Fruit fly (Drosophila melanogaster) whole organism, embryonic: ENCODE data around the gene CNMa.
A peak's percentile ranks its signal among the peaks of the same experiment; 100 is the strongest.

Source experiments
- Aef1 ChIP-seq: fragments of 200-800 bp; sonication (Bioruptor generic); IDR thresholded peaks from 3 replicates; pipeline ENCODE4 v1.3.6; 2022; ENCODE audit warnings: missing biosample characterization, missing genetic modification characterization
- Asciz ChIP-seq: fragments of 200-800 bp; sonication (Bioruptor generic); optimal IDR thresholded peaks from 2 replicates; lab custom pipeline; 2017; ENCODE audit warnings: missing biosample characterization, mild to moderate bottlenecking, missing genetic modification characterization, missing genetic modification reagents
- Atf6 ChIP-seq: fragments of 200-800 bp; sonication (Bioruptor generic); IDR thresholded peaks from 2 replicates; pipeline ENCODE4 v1.3.6; 2022; ENCODE audit warnings: missing biosample characterization, missing genetic modification characterization
- B-H1 ChIP-seq: fragments of 200-800 bp; sonication (Bioruptor generic); IDR thresholded peaks from 3 replicates; pipeline ENCODE4 v1.3.6; 2022; ENCODE audit warnings: missing biosample characterization, missing genetic modification characterization
- BEAF-32 ChIP-seq: fragments of 200-800 bp; sonication (Bioruptor generic); optimal IDR thresholded peaks from 3 replicates; lab custom pipeline; 2017; ENCODE audit warnings: missing biosample characterization, missing genetic modification characterization, mild to moderate bottlenecking, moderate library complexity, missing genetic modification reagents
- Bdp1 ChIP-seq: fragments of 200-800 bp; sonication (Bioruptor generic); optimal IDR thresholded peaks from 3 replicates; lab custom pipeline; 2016; ENCODE audit warnings: missing biosample characterization, missing genetic modification characterization
- Blimp-1 ChIP-seq: fragments of 200-800 bp; sonication (Bioruptor generic); optimal IDR thresholded peaks from 3 replicates; lab custom pipeline; 2018; ENCODE audit warnings: missing biosample characterization, missing genetic modification characterization, mild to moderate bottlenecking, moderate library complexity, missing genetic modification reagents
- CG10147 ChIP-seq: fragments of 200-800 bp; sonication (Bioruptor generic); optimal IDR thresholded peaks from 2 replicates; lab custom pipeline; 2019; ENCODE audit warnings: missing biosample characterization, mild to moderate bottlenecking, missing genetic modification characterization, moderate library complexity
- CG1024 ChIP-seq: fragments of 200-800 bp; sonication (Bioruptor generic); IDR thresholded peaks from 2 replicates; pipeline ENCODE4 v1.3.6; 2022; ENCODE audit warnings: missing biosample characterization, missing genetic modification characterization
- CG10959 ChIP-seq: fragments of 200-800 bp; sonication (Bioruptor generic); IDR thresholded peaks from 2 replicates; pipeline ENCODE4 v1.3.6; 2022; ENCODE audit warnings: missing biosample characterization, missing genetic modification characterization
- CG11504 ChIP-seq: fragments of 200-800 bp; sonication (Bioruptor generic); optimal IDR thresholded peaks from 3 replicates; lab custom pipeline; 2019; ENCODE audit warnings: missing biosample characterization, mild to moderate bottlenecking, missing genetic modification characterization, moderate library complexity
- CG12104 ChIP-seq: fragments of 200-800 bp; sonication (Bioruptor generic); optimal IDR thresholded peaks from 3 replicates; lab custom pipeline; 2016; ENCODE audit warnings: missing biosample characterization, missing genetic modification characterization
- CG15269 ChIP-seq: fragments of 200-800 bp; sonication (Bioruptor generic); optimal IDR thresholded peaks from 2 replicates; lab custom pipeline; 2018; ENCODE audit warnings: missing biosample characterization, mild to moderate bottlenecking, missing genetic modification characterization, moderate library complexity
- CG15601 ChIP-seq: fragments of 200-800 bp; sonication (Bioruptor generic); optimal IDR thresholded peaks from 3 replicates; lab custom pipeline; 2019; ENCODE audit warnings: missing biosample characterization, mild to moderate bottlenecking, missing genetic modification characterization, moderate library complexity
- CG1602 ChIP-seq: fragments of 200-800 bp; sonication (Bioruptor generic); optimal IDR thresholded peaks from 3 replicates; lab custom pipeline; 2016; ENCODE audit warnings: missing biosample characterization, missing genetic modification characterization
- CG16779 ChIP-seq: fragments of 200-800 bp; sonication (Bioruptor generic); IDR thresholded peaks from 2 replicates; pipeline ENCODE4 v1.3.6; 2022; ENCODE audit warnings: missing biosample characterization, missing genetic modification characterization
- CG17186 ChIP-seq: fragments of 200-800 bp; sonication (Bioruptor generic); optimal IDR thresholded peaks from 3 replicates; lab custom pipeline; 2017; ENCODE audit warnings: missing biosample characterization, missing genetic modification reagents, missing genetic modification characterization
- CG2120 ChIP-seq: fragments of 200-800 bp; sonication (Bioruptor generic); optimal IDR thresholded peaks from 3 replicates; lab custom pipeline; 2016; ENCODE audit warnings: missing biosample characterization, missing genetic modification characterization
- CG2202 ChIP-seq: fragments of 200-800 bp; sonication (Bioruptor generic); optimal IDR thresholded peaks from 2 replicates; lab custom pipeline; 2018; ENCODE audit warnings: missing biosample characterization, mild to moderate bottlenecking, missing genetic modification characterization
- CG30403 ChIP-seq: fragments of 200-800 bp; sonication (Bioruptor generic); optimal IDR thresholded peaks from 3 replicates; lab custom pipeline; 2016; ENCODE audit warnings: missing biosample characterization, missing genetic modification characterization
- CG5180 ChIP-seq: fragments of 200-800 bp; sonication (Bioruptor generic); optimal IDR thresholded peaks from 3 replicates; lab custom pipeline; 2017; ENCODE audit warnings: missing biosample characterization, missing genetic modification characterization, mild to moderate bottlenecking, moderate library complexity, missing genetic modification reagents
- CG6765 ChIP-seq: fragments of 200-800 bp; sonication (Bioruptor generic); optimal IDR thresholded peaks from 3 replicates; lab custom pipeline; 2017; ENCODE audit warnings: missing biosample characterization, mild to moderate bottlenecking, missing genetic modification characterization
- CG7786 ChIP-seq: fragments of 200-800 bp; sonication (Bioruptor generic); optimal IDR thresholded peaks from 2 replicates; lab custom pipeline; 2016; ENCODE audit warnings: missing biosample characterization, missing genetic modification characterization
- CTCF ChIP-seq: fragments of 200-800 bp; sonication (Bioruptor generic); optimal IDR thresholded peaks from 2 replicates; lab custom pipeline; 2017; ENCODE audit warnings: missing biosample characterization, mild to moderate bottlenecking, missing genetic modification characterization, moderate library complexity
- Dek ChIP-seq: fragments of 200-800 bp; sonication (Bioruptor generic); optimal IDR thresholded peaks from 3 replicates; lab custom pipeline; 2019; ENCODE audit warnings: missing biosample characterization, mild to moderate bottlenecking, missing genetic modification characterization, moderate library complexity
- Dfd ChIP-seq, 2 experiments: fragments of >200 bp; optimal IDR thresholded peaks; 2 replicates each; lab custom pipeline; 2017; ENCODE audit warnings: missing biosample characterization in 2 of 2, missing genetic modification characterization in 2 of 2
- Dll ChIP-seq: fragments of 200-800 bp; sonication (Bioruptor generic); IDR thresholded peaks from 4 replicates; pipeline ENCODE4 v1.3.6; 2022; ENCODE audit warnings: missing biosample characterization, missing genetic modification characterization; ENCODE audit not compliant: partially characterized antibody
- GATAe ChIP-seq: fragments of 200-800 bp; sonication (Bioruptor generic); conservative IDR thresholded peaks from 2 replicates; pipeline ENCODE4 v1.3.6; 2022; ENCODE audit warnings: missing biosample characterization, missing genetic modification characterization
- Gug ChIP-seq: fragments of 200-800 bp; sonication (Bioruptor generic); IDR thresholded peaks from 4 replicates; pipeline ENCODE4 v1.3.6; 2022; ENCODE audit warnings: missing biosample characterization, missing genetic modification characterization
- HHEX ChIP-seq: fragments of 200-800 bp; sonication (Bioruptor generic); optimal IDR thresholded peaks from 3 replicates; lab custom pipeline; 2017; ENCODE audit warnings: missing biosample characterization, mild to moderate bottlenecking, missing genetic modification characterization, missing genetic modification reagents
- HLH4C ChIP-seq: fragments of 200-800 bp; sonication (Bioruptor generic); IDR thresholded peaks from 3 replicates; pipeline ENCODE4 v1.3.6; 2022; ENCODE audit warnings: missing biosample characterization, missing genetic modification characterization; ENCODE audit not compliant: partially characterized antibody
- Hmx ChIP-seq: fragments of 200-800 bp; sonication (Bioruptor generic); optimal IDR thresholded peaks from 2 replicates; lab custom pipeline; 2016; ENCODE audit warnings: missing biosample characterization, missing genetic modification characterization
- Med ChIP-seq: fragments of 200-800 bp; sonication (Bioruptor generic); peaks from one replicate; lab custom pipeline; 2016; ENCODE audit warnings: missing biosample characterization, missing genetic modification characterization, mild to moderate bottlenecking, inconsistent platforms, moderate library complexity
- NK7.1 ChIP-seq: fragments of 200-800 bp; sonication (Bioruptor generic); optimal IDR thresholded peaks from 3 replicates; lab custom pipeline; 2016; ENCODE audit warnings: missing biosample characterization, missing genetic modification characterization
- Sin3A ChIP-seq: fragments of >200 bp; optimal IDR thresholded peaks from 2 replicates; lab custom pipeline; 2018
- Vsx1 ChIP-seq: fragments of 200-800 bp; sonication (Bioruptor generic); optimal IDR thresholded peaks from 2 replicates; lab custom pipeline; 2017; ENCODE audit warnings: missing biosample characterization, mild to moderate bottlenecking, missing genetic modification characterization, missing genetic modification reagents
- bcd ChIP-seq: fragments of 200-800 bp; sonication (Bioruptor generic); optimal IDR thresholded peaks from 2 replicates; lab custom pipeline; 2017; ENCODE audit warnings: missing biosample characterization, mild to moderate bottlenecking, missing genetic modification characterization
- bowl ChIP-seq: fragments of 200-800 bp; sonication (Bioruptor generic); IDR thresholded peaks from 2 replicates; pipeline ENCODE4 v1.3.6; 2022; ENCODE audit warnings: missing biosample characterization, missing genetic modification characterization
- fd102C ChIP-seq: fragments of 200-800 bp; sonication (Bioruptor generic); optimal IDR thresholded peaks from 2 replicates; lab custom pipeline; 2018; ENCODE audit warnings: missing biosample characterization, mild to moderate bottlenecking, missing genetic modification characterization, moderate library complexity
- fru ChIP-seq: fragments of >200 bp; optimal IDR thresholded peaks from 2 replicates; lab custom pipeline; 2017
- gem ChIP-seq: fragments of 200-800 bp; sonication (Bioruptor generic); optimal IDR thresholded peaks from 2 replicates; lab custom pipeline; 2019; ENCODE audit warnings: missing biosample characterization, mild to moderate bottlenecking, missing genetic modification characterization, moderate library complexity
- lilli ChIP-seq: fragments of 200-800 bp; sonication (Bioruptor generic); optimal IDR thresholded peaks from 3 replicates; lab custom pipeline; 2016; ENCODE audit warnings: missing biosample characterization, missing genetic modification characterization
- lov ChIP-seq, 2 experiments: fragments of 200-800 bp in 1 of 2; fragments of >200 bp in 1 of 2; sonication (Bioruptor generic) in 1 of 2; IDR thresholded peaks in 1 of 2; optimal IDR thresholded peaks in 1 of 2; 2 replicates in 1 of 2; 3 replicates in 1 of 2; pipeline versions ENCODE4 v1.3.6 to Lab custom; 2017 to 2022; ENCODE audit warnings: missing biosample characterization in 1 of 2, missing genetic modification characterization in 1 of 2
- org-1 ChIP-seq: fragments of 200-800 bp; sonication (Bioruptor generic); optimal IDR thresholded peaks from 2 replicates; lab custom pipeline; 2017; ENCODE audit warnings: missing biosample characterization, missing genetic modification characterization
- peb ChIP-seq: fragments of 200-800 bp; sonication (Bioruptor generic); IDR thresholded peaks from 2 replicates; pipeline ENCODE4 v1.3.6; 2022; ENCODE audit warnings: missing biosample characterization, missing genetic modification characterization
- phol ChIP-seq: fragments of 200-800 bp; sonication (Bioruptor generic); optimal IDR thresholded peaks from 3 replicates; lab custom pipeline; 2018; ENCODE audit warnings: missing biosample characterization, mild to moderate bottlenecking, missing genetic modification characterization, moderate library complexity
- salm ChIP-seq: fragments of 200-800 bp; sonication (Bioruptor generic); optimal IDR thresholded peaks from 2 replicates; lab custom pipeline; 2018; ENCODE audit warnings: missing biosample characterization, mild to moderate bottlenecking, missing genetic modification characterization
- scrt ChIP-seq: fragments of 200-800 bp; sonication (Bioruptor generic); optimal IDR thresholded peaks from 2 replicates; lab custom pipeline; 2018; ENCODE audit warnings: missing biosample characterization, mild to moderate bottlenecking, missing genetic modification characterization, moderate library complexity
- seq ChIP-seq: fragments of 200-800 bp; sonication (Bioruptor generic); IDR thresholded peaks from 2 replicates; pipeline ENCODE4 v1.3.6; 2022; ENCODE audit warnings: missing biosample characterization, missing genetic modification characterization
- vnd ChIP-seq: fragments of 200-800 bp; sonication (Bioruptor generic); IDR thresholded peaks from 3 replicates; pipeline ENCODE4 v1.3.6; 2022; ENCODE audit warnings: missing biosample characterization, missing genetic modification characterization; ENCODE audit not compliant: partially characterized antibody
- wor ChIP-seq: fragments of 200-800 bp; sonication (Bioruptor generic); IDR thresholded peaks from 2 replicates; pipeline ENCODE4 v1.3.6; 2022; ENCODE audit warnings: missing biosample characterization, missing genetic modification characterization
- yki ChIP-seq: fragments of >200 bp; optimal IDR thresholded peaks from 3 replicates; lab custom pipeline; 2018
- zfh1 ChIP-seq: fragments of 200-800 bp; sonication (Bioruptor generic); IDR thresholded peaks from 3 replicates; pipeline ENCODE4 v1.3.6; 2022; ENCODE audit warnings: missing biosample characterization, missing genetic modification characterization

Gene CNMa

dm6 chr3L:1881919-1882318 is 26.5 kb upstream of the CNMa start (continued):
- TF ChIP-seq HHEX (GFP tag; lab: Kevin White, UChicago) (no peak), scrt (GFP tag; lab: Kevin White, UChicago) (peak; percentile 2), CG5180 (GFP tag; lab: Kevin White, UChicago) (no peak), NK7.1 (GFP tag; lab: Kevin White, UChicago) (no peak), Bdp1 (GFP tag; lab: Kevin White, UChicago) (no peak), Gug (no peak), CG17186 (GFP tag; lab: Kevin White, UChicago) (no peak), Asciz (GFP tag; lab: Kevin White, UChicago) (no peak), peb (GFP tag; lab: Robert Waterston, UW) (no peak), Vsx1 (no peak), wor (GFP tag; lab: Robert Waterston, UW) (no peak), zfh1 (GFP tag; lab: Robert Waterston, UW) (no peak), CG2120 (GFP tag; lab: Kevin White, UChicago) (peak; percentile 7), lilli (no peak), Dfd (GFP tag; optimal IDR thresholded peaks at IDR 0.05; lab: Kevin White, UChicago) (no peak), CG11504 (no peak), HLH4C (no peak), fd102C (GFP tag; lab: Kevin White, UChicago) (no peak), CG10147 (GFP tag; lab: Kevin White, UChicago) (no peak), CG7786 (no peak), CG15269 (tag; lab: Kevin White, UChicago) (no peak), CG10959 (GFP tag; lab: Robert Waterston, UW) (no peak), CG6765 (GFP tag; lab: Kevin White, UChicago) (no peak), Med (GFP tag; lab: Kevin White, UChicago) (peak; percentile 53), vnd (GFP tag; lab: Robert Waterston, UW) (no peak), Atf6 (no peak), Blimp-1 (no peak), CG30403 (GFP tag; lab: Kevin White, UChicago) (no peak), bcd (no peak), phol (no peak), salm (tag; lab: Kevin White, UChicago) (no peak), CG2202 (tag; lab: Kevin White, UChicago) (no peak), Dll (GFP tag; lab: Robert Waterston, UW) (no peak), GATAe (no peak), lov (optimal IDR thresholded peaks at IDR 0.05; lab: Kevin White, UChicago) (no peak), lov (GFP tag; IDR thresholded peaks at IDR 0.05; lab: Robert Waterston, UW) (no peak), yki (lab: Kevin White, UChicago) (no peak), Hmx (no peak), fru (lab: Kevin White, UChicago) (no peak), Dek (tag; lab: Kevin White, UChicago) (no peak), CTCF (GFP tag; lab: Kevin White, UChicago) (no peak), B-H1 (GFP tag; lab: Robert Waterston, UW) (no peak), Sin3A (lab: Kevin White, UChicago) (no peak), seq (GFP tag; lab: Robert Waterston, UW) (no peak), CG16779 (GFP tag; lab: Robert Waterston, UW) (no peak), Aef1 (no peak), gem (tag; lab: Kevin White, UChicago) (peak; percentile 3), CG12104 (GFP tag; lab: Kevin White, UChicago) (no peak), org-1 (no peak), CG1024 (GFP tag; lab: Robert Waterston, UW) (no peak), CG15601 (no peak), BEAF-32 (GFP tag; lab: Kevin White, UChicago) (no peak), bowl (GFP tag; lab: Robert Waterston, UW) (no peak), CG1602 (no peak)
